Worm (Caenorhabditis elegans): ENCODE results near the gene fezf-1.

ce11 chrIV:13505662-13506061 is 39.8 kb downstream of the fezf-1 start, which contains the start of gene nlp-17:
- TF ChIP-seq ttx-3 (tag; optimal IDR thresholded peaks at IDR 0.05) (no peak), ceh-14 (tag; optimal IDR thresholded peaks at IDR 0.05) (no peak), unc-55 (GFP tag; optimal IDR thresholded peaks at IDR 0.05) (no peak), rnt-1 (tag; optimal IDR thresholded peaks at IDR 0.05) (no peak), pha-4 (tag; optimal IDR thresholded peaks at IDR 0.05) (no peak), pag-3 (tag; optimal IDR thresholded peaks at IDR 0.05; ENCODE audit: borderline replicate concordance) (no peak), ceh-48 (tag; optimal IDR thresholded peaks at IDR 0.05) (no peak), nhr-11 (tag; optimal IDR thresholded peaks at IDR 0.05) (no peak), ahr-1 (tag; optimal IDR thresholded peaks at IDR 0.05) (no peak), unc-86 (tag; optimal IDR thresholded peaks at IDR 0.05) (no peak), fkh-10 (GFP tag; optimal IDR thresholded peaks at IDR 0.05) (no peak), ets-4 (tag; optimal IDR thresholded peaks at IDR 0.05) (no peak)
